Fruit fly (Drosophila melanogaster) whole organism, prepupa: ENCODE measurements around the gene Rh5.

ENCODE experiments used
- Blimp-1 ChIP-seq: fragments of 200-800 bp; sonication (Bioruptor generic); optimal IDR thresholded peaks from 3 replicates; lab custom pipeline; 2017; ENCODE audit warnings: missing biosample characterization, missing genetic modification characterization, mild to moderate bottlenecking, moderate library complexity, missing genetic modification reagents
- CG10631 ChIP-seq: fragments of 200-800 bp; sonication (Bioruptor generic); optimal IDR thresholded peaks from 2 replicates; lab custom pipeline; 2016; ENCODE audit warnings: missing biosample characterization, missing genetic modification characterization
- CG10669 ChIP-seq: fragments of 200-800 bp; sonication (Bioruptor generic); optimal IDR thresholded peaks from 3 replicates; lab custom pipeline; 2018; ENCODE audit warnings: missing biosample characterization, mild to moderate bottlenecking, missing genetic modification characterization, moderate library complexity
- CG11294 ChIP-seq: fragments of 200-800 bp; sonication (Bioruptor generic); IDR thresholded peaks from 2 replicates; pipeline ENCODE4 v1.3.6; 2022; ENCODE audit warnings: missing biosample characterization, missing genetic modification characterization
- CG11762 ChIP-seq: fragments of 200-800 bp; sonication (Bioruptor generic); optimal IDR thresholded peaks from 3 replicates; lab custom pipeline; 2016; ENCODE audit warnings: missing biosample characterization, missing genetic modification characterization; ENCODE audit not compliant: insufficient read depth
- CG11902 ChIP-seq: fragments of 200-800 bp; sonication (Bioruptor generic); optimal IDR thresholded peaks from 3 replicates; lab custom pipeline; 2016; ENCODE audit warnings: missing biosample characterization, missing genetic modification characterization
- CG15336 ChIP-seq: fragments of 200-800 bp; sonication (Bioruptor generic); IDR thresholded peaks from 2 replicates; pipeline ENCODE4 v1.3.6; 2022; ENCODE audit warnings: missing biosample characterization, missing genetic modification characterization
- CG16779 ChIP-seq: fragments of 200-800 bp; sonication (Bioruptor generic); optimal IDR thresholded peaks from 3 replicates; lab custom pipeline; 2017; ENCODE audit warnings: missing biosample characterization, mild to moderate bottlenecking, missing genetic modification characterization
- CG31627 ChIP-seq: fragments of 200-800 bp; sonication (Bioruptor generic); optimal IDR thresholded peaks from 3 replicates; lab custom pipeline; 2016; ENCODE audit warnings: missing biosample characterization, missing genetic modification characterization
- CG32006 ChIP-seq: fragments of 200-800 bp; sonication (Bioruptor generic); optimal IDR thresholded peaks from 3 replicates; lab custom pipeline; 2017; ENCODE audit warnings: missing biosample characterization, mild to moderate bottlenecking, missing genetic modification characterization
- CG34406 ChIP-seq: fragments of 200-800 bp; sonication (Bioruptor generic); optimal IDR thresholded peaks from 3 replicates; lab custom pipeline; 2016; ENCODE audit warnings: missing biosample characterization, missing genetic modification characterization
- CG3919 ChIP-seq: fragments of 200-800 bp; sonication (Bioruptor generic); optimal IDR thresholded peaks from 3 replicates; lab custom pipeline; 2016; ENCODE audit warnings: missing biosample characterization, missing genetic modification characterization
- CG4318 ChIP-seq: fragments of 200-800 bp; sonication (Bioruptor generic); optimal IDR thresholded peaks from 3 replicates; lab custom pipeline; 2017; ENCODE audit warnings: missing biosample characterization, mild to moderate bottlenecking, missing genetic modification characterization
- CG6163 ChIP-seq: fragments of 200-800 bp; sonication (Bioruptor generic); IDR thresholded peaks from 3 replicates; pipeline ENCODE4 v1.3.6; 2022; ENCODE audit warnings: missing biosample characterization, missing genetic modification characterization
- CG6276 ChIP-seq: fragments of 200-800 bp; sonication (Bioruptor generic); optimal IDR thresholded peaks from 2 replicates; lab custom pipeline; 2017; ENCODE audit warnings: missing biosample characterization, mild to moderate bottlenecking, missing genetic modification characterization
- CG6792 ChIP-seq: fragments of 200-800 bp; sonication (Bioruptor generic); optimal IDR thresholded peaks from 3 replicates; lab custom pipeline; 2016; ENCODE audit warnings: missing biosample characterization, missing genetic modification characterization
- CG6808 ChIP-seq: fragments of 200-800 bp; sonication (Bioruptor generic); optimal IDR thresholded peaks from 3 replicates; lab custom pipeline; 2017; ENCODE audit warnings: missing biosample characterization, missing genetic modification characterization, mild to moderate bottlenecking, moderate library complexity, missing genetic modification reagents
- CG6854 ChIP-seq: fragments of 200-800 bp; sonication (Bioruptor generic); optimal IDR thresholded peaks from 2 replicates; lab custom pipeline; 2017; ENCODE audit warnings: missing biosample characterization, mild to moderate bottlenecking, missing genetic modification characterization
- CG7368 ChIP-seq: fragments of 200-800 bp; sonication (Bioruptor generic); optimal IDR thresholded peaks from 3 replicates; lab custom pipeline; 2016; ENCODE audit warnings: missing biosample characterization, missing genetic modification characterization
- CG8119 ChIP-seq: fragments of 200-800 bp; sonication (Bioruptor generic); IDR thresholded peaks from 3 replicates; pipeline ENCODE4 v1.3.6; 2022; ENCODE audit warnings: missing biosample characterization, missing genetic modification characterization
- CG8632 ChIP-seq: fragments of 200-800 bp; sonication (Bioruptor generic); optimal IDR thresholded peaks from 3 replicates; lab custom pipeline; 2016; ENCODE audit warnings: missing biosample characterization, missing genetic modification characterization
- CG9139 ChIP-seq: fragments of 200-800 bp; sonication (Bioruptor generic); optimal IDR thresholded peaks from 3 replicates; lab custom pipeline; 2017; ENCODE audit warnings: missing biosample characterization, mild to moderate bottlenecking, missing genetic modification characterization
- Eip75B ChIP-seq: fragments of 200-800 bp; sonication (Bioruptor generic); optimal IDR thresholded peaks from 3 replicates; lab custom pipeline; 2016; ENCODE audit warnings: missing biosample characterization, missing genetic modification characterization
- Eip78C ChIP-seq: fragments of 200-800 bp; sonication (Bioruptor generic); peaks from one replicate; lab custom pipeline; 2016; ENCODE audit warnings: missing biosample characterization, missing genetic modification characterization
- Eip93F ChIP-seq: fragments of 200-800 bp; sonication (Bioruptor generic); optimal IDR thresholded peaks from 2 replicates; lab custom pipeline; 2016; ENCODE audit warnings: missing biosample characterization, mild to moderate bottlenecking, missing genetic modification characterization
- Ets21C ChIP-seq: fragments of 200-800 bp; sonication (Bioruptor generic); optimal IDR thresholded peaks from 3 replicates; lab custom pipeline; 2016; ENCODE audit warnings: missing biosample characterization, missing genetic modification characterization
- Ets96B ChIP-seq: fragments of 200-800 bp; optimal IDR thresholded peaks from 2 replicates; lab custom pipeline; 2019; ENCODE audit warnings: missing biosample characterization, mild to moderate bottlenecking, missing genetic modification characterization, moderate library complexity
- Gug ChIP-seq: fragments of 200-800 bp; sonication (Bioruptor generic); IDR thresholded peaks from 2 replicates; pipeline ENCODE4 v1.3.6; 2022; ENCODE audit warnings: missing biosample characterization, missing genetic modification characterization
- Hr38 ChIP-seq: sonication (Bioruptor generic); optimal IDR thresholded peaks from 2 replicates; lab custom pipeline; 2016; ENCODE audit warnings: missing biosample characterization, missing genetic modification characterization
- Hr4 ChIP-seq: fragments of 200-800 bp; sonication (Bioruptor generic); optimal IDR thresholded peaks from 3 replicates; lab custom pipeline; 2016; ENCODE audit warnings: missing biosample characterization, missing genetic modification characterization
- Lpt ChIP-seq: fragments of 200-800 bp; sonication (Bioruptor generic); optimal IDR thresholded peaks from 3 replicates; lab custom pipeline; 2016; ENCODE audit warnings: missing biosample characterization, missing genetic modification characterization
- Met ChIP-seq: fragments of 200-800 bp; sonication (Bioruptor generic); optimal IDR thresholded peaks from 3 replicates; lab custom pipeline; 2016; ENCODE audit warnings: missing biosample characterization, missing genetic modification characterization
- OdsH ChIP-seq: fragments of 200-800 bp; sonication (Bioruptor generic); optimal IDR thresholded peaks from 3 replicates; lab custom pipeline; 2016; ENCODE audit warnings: missing biosample characterization, missing genetic modification characterization
- Smox ChIP-seq: fragments of 200-800 bp; sonication (Bioruptor generic); optimal IDR thresholded peaks from 3 replicates; lab custom pipeline; 2016; ENCODE audit warnings: missing biosample characterization, missing genetic modification characterization
- Sox102F ChIP-seq: fragments of 200-800 bp; sonication (Bioruptor generic); optimal IDR thresholded peaks from 2 replicates; lab custom pipeline; 2016; ENCODE audit warnings: missing biosample characterization, mild to moderate bottlenecking, missing genetic modification characterization
- Sox14 ChIP-seq: fragments of 200-800 bp; sonication (Bioruptor generic); optimal IDR thresholded peaks from 3 replicates; lab custom pipeline; 2016; ENCODE audit warnings: missing biosample characterization, missing genetic modification characterization
- Sox15 ChIP-seq: fragments of 200-800 bp; sonication (Bioruptor generic); optimal IDR thresholded peaks from 3 replicates; lab custom pipeline; 2016; ENCODE audit warnings: missing biosample characterization, missing genetic modification characterization
- achi ChIP-seq: fragments of 200-800 bp; sonication (Bioruptor generic); optimal IDR thresholded peaks from 3 replicates; lab custom pipeline; 2016; ENCODE audit warnings: missing biosample characterization, missing genetic modification characterization
- acj6 ChIP-seq: fragments of 200-800 bp; sonication (Bioruptor generic); optimal IDR thresholded peaks from 3 replicates; lab custom pipeline; 2016; ENCODE audit warnings: missing biosample characterization, missing genetic modification characterization
- dac ChIP-seq: fragments of 200-800 bp; sonication (Bioruptor generic); optimal IDR thresholded peaks from 2 replicates; lab custom pipeline; 2017; ENCODE audit warnings: missing biosample characterization, mild to moderate bottlenecking, missing genetic modification characterization
- dsx ChIP-seq: fragments of 200-800 bp; optimal IDR thresholded peaks from 3 replicates; lab custom pipeline; 2019; ENCODE audit warnings: missing biosample characterization, mild to moderate bottlenecking, missing genetic modification characterization, moderate library complexity; ENCODE audit not compliant: poor library complexity, severe bottlenecking
- eg ChIP-seq: fragments of 200-800 bp; sonication (Bioruptor generic); IDR thresholded peaks from 3 replicates; pipeline ENCODE4 v1.3.6; 2022; ENCODE audit warnings: missing biosample characterization, missing genetic modification characterization
- esn ChIP-seq: fragments of 200-800 bp; sonication (Bioruptor generic); optimal IDR thresholded peaks from 2 replicates; lab custom pipeline; 2016; ENCODE audit warnings: missing biosample characterization, mild to moderate bottlenecking, missing genetic modification characterization, moderate library complexity
- fd59A ChIP-seq: fragments of 200-800 bp; sonication (Bioruptor generic); optimal IDR thresholded peaks from 2 replicates; lab custom pipeline; 2017; ENCODE audit warnings: missing biosample characterization, mild to moderate bottlenecking, missing genetic modification characterization, missing genetic modification reagents
- fkh ChIP-seq: fragments of 200-800 bp; sonication (Bioruptor generic); optimal IDR thresholded peaks from 3 replicates; lab custom pipeline; 2017; ENCODE audit warnings: missing biosample characterization, mild to moderate bottlenecking, missing genetic modification characterization, moderate library complexity
- lz ChIP-seq: fragments of 200-800 bp; sonication (Bioruptor generic); optimal IDR thresholded peaks from 3 replicates; lab custom pipeline; 2016; ENCODE audit warnings: missing biosample characterization, missing genetic modification characterization
- salr ChIP-seq, 2 experiments: fragments of 200-800 bp; sonication (Bioruptor generic); optimal IDR thresholded peaks; 3 replicates each; lab custom pipeline; 2016 to 2018; ENCODE audit warnings: missing biosample characterization in 2 of 2, missing genetic modification characterization in 2 of 2, mild to moderate bottlenecking in 1 of 2
- spab ChIP-seq: fragments of 200-800 bp; sonication (Bioruptor generic); optimal IDR thresholded peaks from 2 replicates; lab custom pipeline; 2017; ENCODE audit warnings: missing biosample characterization, mild to moderate bottlenecking, missing genetic modification characterization, missing genetic modification reagents
- svp ChIP-seq: fragments of 200-800 bp; sonication (Bioruptor generic); peaks from one replicate; lab custom pipeline; 2016; ENCODE audit warnings: missing biosample characterization, missing genetic modification characterization
- topi ChIP-seq: fragments of 200-800 bp; sonication (Bioruptor generic); optimal IDR thresholded peaks from 3 replicates; lab custom pipeline; 2016; ENCODE audit warnings: missing biosample characterization, missing genetic modification characterization
- vri ChIP-seq: fragments of 200-800 bp; sonication (Bioruptor generic); optimal IDR thresholded peaks from 3 replicates; lab custom pipeline; 2016; ENCODE audit warnings: missing biosample characterization, mild to moderate bottlenecking, missing genetic modification characterization

Gene Rh5

dm6 chr2L:11968581-11969272, 39.2 kb upstream of the Rh5 start:
- TF ChIP-seq Eip78C (GFP tag; lab: Kevin White, UChicago) (peak; percentile 91), CG11902 (GFP tag; lab: Kevin White, UChicago) (peak; percentile 50), CG10669 (GFP tag; lab: Kevin White, UChicago) (peak; percentile 59), fd59A (GFP tag; lab: Kevin White, UChicago) (peak; percentile 45), CG8632 (GFP tag; lab: Kevin White, UChicago) (peak; percentile 31), CG3919 (GFP tag; lab: Kevin White, UChicago) (peak; percentile 63), CG34406 (peak; percentile 47), Sox102F (GFP tag; lab: Kevin White, UChicago) (peak; percentile 34), Hr38 (GFP tag; lab: Kevin White, UChicago) (no peak), OdsH (GFP tag; lab: Kevin White, UChicago) (peak; percentile 35), CG8119 (GFP tag; lab: Robert Waterston, UW) (peak; percentile 56), CG7368 (GFP tag; lab: Kevin White, UChicago) (peak; percentile 32), CG6792 (GFP tag; lab: Kevin White, UChicago) (peak; percentile 51), CG6163 (GFP tag; lab: Robert Waterston, UW) (0 out of 3 replicates have a peak, but pooled peaks have one; percentile 6), lz (GFP tag; lab: Kevin White, UChicago) (peak; percentile 66), dsx (GFP tag; lab: Kevin White, UChicago) (no peak), esn (GFP tag; lab: Kevin White, UChicago) (peak; percentile 74), fkh (GFP tag; lab: Kevin White, UChicago) (no peak), CG9139 (no peak), salr (GFP tag; optimal IDR thresholded peaks at IDR 0.05; lab: Kevin White, UChicago) (peak in 1 of 2 experiments; percentile 73), Ets96B (tag; lab: Kevin White, UChicago) (peak; percentile 31), Eip75B (GFP tag; lab: Kevin White, UChicago) (peak; percentile 45), dac (peak; percentile 29), Ets21C (GFP tag; lab: Kevin White, UChicago) (peak; percentile 36), Sox14 (GFP tag; lab: Kevin White, UChicago) (peak; percentile 52), topi (peak; percentile 70), Lpt (GFP tag; lab: Kevin White, UChicago) (peak; percentile 45), CG6854 (no peak), CG15336 (GFP tag; lab: Robert Waterston, UW) (peak; percentile 26; the same call in 1 of the 2 replicates), eg (no peak), CG6808 (GFP tag; lab: Kevin White, UChicago) (peak; percentile 60), svp (GFP tag; lab: Kevin White, UChicago) (peak; percentile 87), Eip93F (no peak), acj6 (GFP tag; lab: Kevin White, UChicago) (peak; percentile 69), CG16779 (tag; lab: Kevin White, UChicago) (no peak), CG4318 (peak; percentile 42), CG11294 (GFP tag; lab: Robert Waterston, UW) (0 out of 2 replicates have a peak, but pooled peaks have one; percentile 17), Hr4 (peak; percentile 47), vri (GFP tag; lab: Kevin White, UChicago) (no peak), CG31627 (peak; percentile 59), Blimp-1 (GFP tag; lab: Kevin White, UChicago) (peak; percentile 12), Gug (GFP tag; lab: Robert Waterston, UW) (no peak), CG6276 (peak; percentile 43), spab (peak; percentile 56), achi (GFP tag; lab: Kevin White, UChicago) (peak; percentile 26), Met (GFP tag; lab: Kevin White, UChicago) (peak; percentile 60), CG32006 (GFP tag; lab: Kevin White, UChicago) (peak; percentile 69), CG10631 (GFP tag; lab: Kevin White, UChicago) (peak; percentile 63), CG11762 (peak; percentile 47), Sox15 (GFP tag; lab: Kevin White, UChicago) (peak; percentile 45), Smox (peak; percentile 52)
